Fruit fly (Drosophila melanogaster) whole organism, prepupa: Measurements from ENCODE around the gene sti.

Source experiments
- Blimp-1 ChIP-seq: fragments of 200-800 bp; sonication (Bioruptor generic); optimal IDR thresholded peaks from 3 replicates; lab custom pipeline; 2017; ENCODE audit warnings: missing biosample characterization, missing genetic modification characterization, mild to moderate bottlenecking, moderate library complexity, missing genetic modification reagents
- CG10669 ChIP-seq: fragments of 200-800 bp; sonication (Bioruptor generic); optimal IDR thresholded peaks from 3 replicates; lab custom pipeline; 2018; ENCODE audit warnings: missing biosample characterization, mild to moderate bottlenecking, missing genetic modification characterization, moderate library complexity
- CG11294 ChIP-seq: fragments of 200-800 bp; sonication (Bioruptor generic); IDR thresholded peaks from 2 replicates; pipeline ENCODE4 v1.3.6; 2022; ENCODE audit warnings: missing biosample characterization, missing genetic modification characterization
- CG15336 ChIP-seq: fragments of 200-800 bp; sonication (Bioruptor generic); IDR thresholded peaks from 2 replicates; pipeline ENCODE4 v1.3.6; 2022; ENCODE audit warnings: missing biosample characterization, missing genetic modification characterization
- CG16779 ChIP-seq: fragments of 200-800 bp; sonication (Bioruptor generic); optimal IDR thresholded peaks from 3 replicates; lab custom pipeline; 2017; ENCODE audit warnings: missing biosample characterization, mild to moderate bottlenecking, missing genetic modification characterization
- CG3919 ChIP-seq: fragments of 200-800 bp; sonication (Bioruptor generic); optimal IDR thresholded peaks from 3 replicates; lab custom pipeline; 2016; ENCODE audit warnings: missing biosample characterization, missing genetic modification characterization
- CG4318 ChIP-seq: fragments of 200-800 bp; sonication (Bioruptor generic); optimal IDR thresholded peaks from 3 replicates; lab custom pipeline; 2017; ENCODE audit warnings: missing biosample characterization, mild to moderate bottlenecking, missing genetic modification characterization
- CG6163 ChIP-seq: fragments of 200-800 bp; sonication (Bioruptor generic); IDR thresholded peaks from 3 replicates; pipeline ENCODE4 v1.3.6; 2022; ENCODE audit warnings: missing biosample characterization, missing genetic modification characterization
- CG6276 ChIP-seq: fragments of 200-800 bp; sonication (Bioruptor generic); optimal IDR thresholded peaks from 2 replicates; lab custom pipeline; 2017; ENCODE audit warnings: missing biosample characterization, mild to moderate bottlenecking, missing genetic modification characterization
- CG6792 ChIP-seq: fragments of 200-800 bp; sonication (Bioruptor generic); optimal IDR thresholded peaks from 3 replicates; lab custom pipeline; 2016; ENCODE audit warnings: missing biosample characterization, missing genetic modification characterization
- CG6808 ChIP-seq: fragments of 200-800 bp; sonication (Bioruptor generic); optimal IDR thresholded peaks from 3 replicates; lab custom pipeline; 2017; ENCODE audit warnings: missing biosample characterization, missing genetic modification characterization, mild to moderate bottlenecking, moderate library complexity, missing genetic modification reagents
- CG7368 ChIP-seq: fragments of 200-800 bp; sonication (Bioruptor generic); optimal IDR thresholded peaks from 3 replicates; lab custom pipeline; 2016; ENCODE audit warnings: missing biosample characterization, missing genetic modification characterization
- CG8119 ChIP-seq: fragments of 200-800 bp; sonication (Bioruptor generic); IDR thresholded peaks from 3 replicates; pipeline ENCODE4 v1.3.6; 2022; ENCODE audit warnings: missing biosample characterization, missing genetic modification characterization
- CG8319 ChIP-seq: fragments of 200-800 bp; sonication (Bioruptor generic); optimal IDR thresholded peaks from 3 replicates; lab custom pipeline; 2016; ENCODE audit warnings: missing biosample characterization, missing genetic modification characterization
- CG8632 ChIP-seq: fragments of 200-800 bp; sonication (Bioruptor generic); optimal IDR thresholded peaks from 3 replicates; lab custom pipeline; 2016; ENCODE audit warnings: missing biosample characterization, missing genetic modification characterization
- CG9139 ChIP-seq: fragments of 200-800 bp; sonication (Bioruptor generic); optimal IDR thresholded peaks from 3 replicates; lab custom pipeline; 2017; ENCODE audit warnings: missing biosample characterization, mild to moderate bottlenecking, missing genetic modification characterization
- Eip78C ChIP-seq: fragments of 200-800 bp; sonication (Bioruptor generic); peaks from one replicate; lab custom pipeline; 2016; ENCODE audit warnings: missing biosample characterization, missing genetic modification characterization
- Eip93F ChIP-seq: fragments of 200-800 bp; sonication (Bioruptor generic); optimal IDR thresholded peaks from 2 replicates; lab custom pipeline; 2016; ENCODE audit warnings: missing biosample characterization, mild to moderate bottlenecking, missing genetic modification characterization
- Ets21C ChIP-seq: fragments of 200-800 bp; sonication (Bioruptor generic); optimal IDR thresholded peaks from 3 replicates; lab custom pipeline; 2016; ENCODE audit warnings: missing biosample characterization, missing genetic modification characterization
- Ets96B ChIP-seq: fragments of 200-800 bp; optimal IDR thresholded peaks from 2 replicates; lab custom pipeline; 2019; ENCODE audit warnings: missing biosample characterization, mild to moderate bottlenecking, missing genetic modification characterization, moderate library complexity
- Hr39 ChIP-seq: fragments of 200-800 bp; sonication (Bioruptor generic); optimal IDR thresholded peaks from 2 replicates; lab custom pipeline; 2016; ENCODE audit warnings: missing biosample characterization, missing genetic modification characterization
- Lpt ChIP-seq: fragments of 200-800 bp; sonication (Bioruptor generic); optimal IDR thresholded peaks from 3 replicates; lab custom pipeline; 2016; ENCODE audit warnings: missing biosample characterization, missing genetic modification characterization
- OdsH ChIP-seq: fragments of 200-800 bp; sonication (Bioruptor generic); optimal IDR thresholded peaks from 3 replicates; lab custom pipeline; 2016; ENCODE audit warnings: missing biosample characterization, missing genetic modification characterization
- Smox ChIP-seq: fragments of 200-800 bp; sonication (Bioruptor generic); optimal IDR thresholded peaks from 3 replicates; lab custom pipeline; 2016; ENCODE audit warnings: missing biosample characterization, missing genetic modification characterization
- Sox15 ChIP-seq: fragments of 200-800 bp; sonication (Bioruptor generic); optimal IDR thresholded peaks from 3 replicates; lab custom pipeline; 2016; ENCODE audit warnings: missing biosample characterization, missing genetic modification characterization
- acj6 ChIP-seq: fragments of 200-800 bp; sonication (Bioruptor generic); optimal IDR thresholded peaks from 3 replicates; lab custom pipeline; 2016; ENCODE audit warnings: missing biosample characterization, missing genetic modification characterization
- cyc ChIP-seq: fragments of 200-800 bp; sonication (Bioruptor generic); optimal IDR thresholded peaks from 3 replicates; lab custom pipeline; 2016; ENCODE audit warnings: missing biosample characterization, missing genetic modification characterization
- dac ChIP-seq: fragments of 200-800 bp; sonication (Bioruptor generic); optimal IDR thresholded peaks from 2 replicates; lab custom pipeline; 2017; ENCODE audit warnings: missing biosample characterization, mild to moderate bottlenecking, missing genetic modification characterization
- eg ChIP-seq: fragments of 200-800 bp; sonication (Bioruptor generic); IDR thresholded peaks from 3 replicates; pipeline ENCODE4 v1.3.6; 2022; ENCODE audit warnings: missing biosample characterization, missing genetic modification characterization
- esn ChIP-seq: fragments of 200-800 bp; sonication (Bioruptor generic); optimal IDR thresholded peaks from 2 replicates; lab custom pipeline; 2016; ENCODE audit warnings: missing biosample characterization, mild to moderate bottlenecking, missing genetic modification characterization, moderate library complexity
- fd59A ChIP-seq: fragments of 200-800 bp; sonication (Bioruptor generic); optimal IDR thresholded peaks from 2 replicates; lab custom pipeline; 2017; ENCODE audit warnings: missing biosample characterization, mild to moderate bottlenecking, missing genetic modification characterization, missing genetic modification reagents
- fd85E ChIP-seq: fragments of 200-800 bp; sonication (Bioruptor generic); optimal IDR thresholded peaks from 3 replicates; lab custom pipeline; 2016; ENCODE audit warnings: missing biosample characterization, missing genetic modification characterization
- fkh ChIP-seq: fragments of 200-800 bp; sonication (Bioruptor generic); optimal IDR thresholded peaks from 3 replicates; lab custom pipeline; 2017; ENCODE audit warnings: missing biosample characterization, mild to moderate bottlenecking, missing genetic modification characterization, moderate library complexity
- net ChIP-seq: fragments of 200-800 bp; sonication (Bioruptor generic); optimal IDR thresholded peaks from 3 replicates; lab custom pipeline; 2016; ENCODE audit warnings: missing biosample characterization, missing genetic modification characterization
- salr ChIP-seq, 2 experiments: fragments of 200-800 bp; sonication (Bioruptor generic); optimal IDR thresholded peaks; 3 replicates each; lab custom pipeline; 2016 to 2018; ENCODE audit warnings: missing biosample characterization in 2 of 2, missing genetic modification characterization in 2 of 2, mild to moderate bottlenecking in 1 of 2
- ss ChIP-seq, 2 experiments: fragments of 200-800 bp; sonication (Bioruptor generic); optimal IDR thresholded peaks; 2 replicates in 1 of 2; 3 replicates in 1 of 2; lab custom pipeline; 2017 to 2018; ENCODE audit warnings: mild to moderate bottlenecking in 2 of 2, missing biosample characterization in 2 of 2, missing genetic modification characterization in 2 of 2, moderate library complexity in 1 of 2
- topi ChIP-seq: fragments of 200-800 bp; sonication (Bioruptor generic); optimal IDR thresholded peaks from 3 replicates; lab custom pipeline; 2016; ENCODE audit warnings: missing biosample characterization, missing genetic modification characterization
- vri ChIP-seq: fragments of 200-800 bp; sonication (Bioruptor generic); optimal IDR thresholded peaks from 3 replicates; lab custom pipeline; 2016; ENCODE audit warnings: missing biosample characterization, mild to moderate bottlenecking, missing genetic modification characterization

The sti gene

dm6 chr3L:12471471-12471978 is 43.1 kb downstream of the sti start, which contains the start of gene CG10616:
CG10616 (plus strand) TSS chr3L:12471728.
- TF ChIP-seq Eip78C (GFP tag; lab: Kevin White, UChicago) (peak; percentile 56), CG6163 (GFP tag; lab: Robert Waterston, UW) (no peak), CG9139 (GFP tag; lab: Kevin White, UChicago) (no peak), CG10669 (GFP tag; lab: Kevin White, UChicago) (no peak), CG8119 (no peak), esn (GFP tag; lab: Kevin White, UChicago) (peak; percentile 11)

dm6 chr3L:12470509-12470908 is 44.1 kb downstream of the sti start:
- TF ChIP-seq net (GFP tag; lab: Kevin White, UChicago): no peak
- no peak for TF ChIP-seq CG15336 (GFP tag; lab: Robert Waterston, UW)
- no peak for TF ChIP-seq Lpt (GFP tag; lab: Kevin White, UChicago)
- no peak for TF ChIP-seq OdsH (GFP tag; lab: Kevin White, UChicago)
- no peak for TF ChIP-seq topi
- TF ChIP-seq CG4318: no peak
- TF ChIP-seq CG6276 (GFP tag; lab: Kevin White, UChicago): no peak
- TF ChIP-seq cyc (GFP tag; lab: Kevin White, UChicago): no peak
- no peak for TF ChIP-seq Ets21C

- no peak for TF ChIP-seq CG8119
- TF ChIP-seq CG6808 (GFP tag; lab: Kevin White, UChicago): no peak
- no peak for TF ChIP-seq cyc (GFP tag; lab: Kevin White, UChicago)
- no peak for TF ChIP-seq Eip78C (GFP tag; lab: Kevin White, UChicago)
- TF ChIP-seq Ets96B: no peak
- TF ChIP-seq dac (GFP tag; lab: Kevin White, UChicago): no peak
- no peak for TF ChIP-seq fkh (GFP tag; lab: Kevin White, UChicago)
- TF ChIP-seq vri (GFP tag; lab: Kevin White, UChicago): no peak
- no peak for TF ChIP-seq Sox15 (GFP tag; lab: Kevin White, UChicago)
- TF ChIP-seq CG11294 (GFP tag; lab: Robert Waterston, UW): no peak
- TF ChIP-seq ss (GFP tag; optimal IDR thresholded peaks at IDR 0.05; lab: Kevin White, UChicago): no peak
- no peak for TF ChIP-seq CG16779
- TF ChIP-seq CG8319: no peak
- TF ChIP-seq Smox (GFP tag; lab: Kevin White, UChicago): no peak
- TF ChIP-seq OdsH (GFP tag; lab: Kevin White, UChicago): no peak
- no peak for TF ChIP-seq Blimp-1 (GFP tag; lab: Kevin White, UChicago)
- no peak for TF ChIP-seq fd85E (GFP tag; lab: Kevin White, UChicago)
- TF ChIP-seq topi: no peak
- no peak for TF ChIP-seq net (GFP tag; lab: Kevin White, UChicago)
- no peak for TF ChIP-seq Eip93F (GFP tag; lab: Kevin White, UChicago)
Measured at dm6 chr3L:12469684-12470083, 44.9 kb downstream of the sti start, which contains the start of gene CG32102. CG32102 (minus strand) TSS chr3L:12469784.

dm6 chr3L:12468016-12468415 is 46.6 kb downstream of the sti start, which contains the start of gene eyg:
eyg (minus strand) TSS chr3L:12468021.
- TF ChIP-seq CG16779: no peak
- no peak for TF ChIP-seq OdsH (GFP tag; lab: Kevin White, UChicago)
- no peak for TF ChIP-seq Hr39 (GFP tag; lab: Kevin White, UChicago)
- no peak for TF ChIP-seq CG3919 (GFP tag; lab: Kevin White, UChicago)
- no peak for TF ChIP-seq Blimp-1 (GFP tag; lab: Kevin White, UChicago)
- TF ChIP-seq Eip78C (GFP tag; lab: Kevin White, UChicago): peak; percentile 37
- no peak for TF ChIP-seq ss (GFP tag; optimal IDR thresholded peaks at IDR 0.05; lab: Kevin White, UChicago)
- TF ChIP-seq CG11294 (GFP tag; lab: Robert Waterston, UW): no peak
- TF ChIP-seq salr (GFP tag; optimal IDR thresholded peaks at IDR 0.05; lab: Kevin White, UChicago): peak in 1 of 2 experiments; percentile 38
- TF ChIP-seq esn (GFP tag; lab: Kevin White, UChicago): peak; percentile 22
- TF ChIP-seq CG4318: no peak
- no peak for TF ChIP-seq CG7368 (GFP tag; lab: Kevin White, UChicago)
- TF ChIP-seq CG8632: peak; percentile 12
- TF ChIP-seq CG6792 (GFP tag; lab: Kevin White, UChicago): peak; percentile 9
- TF ChIP-seq acj6 (GFP tag; lab: Kevin White, UChicago): no peak
- no peak; the same call in 1 of the 3 replicates for TF ChIP-seq eg
- no peak for TF ChIP-seq Smox (GFP tag; lab: Kevin White, UChicago)
- TF ChIP-seq fkh (GFP tag; lab: Kevin White, UChicago): peak; percentile 100
- TF ChIP-seq fd59A (GFP tag; lab: Kevin White, UChicago): no peak
- no peak for TF ChIP-seq cyc (GFP tag; lab: Kevin White, UChicago)
